Worm (Caenorhabditis elegans) whole organism, young adult: ENCODE measurements around the gene T26E4.7.
A peak's percentile ranks its signal among the peaks of the same experiment; 100 is the strongest.

ENCODE experiments used
- B0261.1 ChIP-seq: sonication (generic microtip); optimal IDR thresholded peaks from 2 replicates; lab custom pipeline; 2016; ENCODE audit warnings: mild to moderate bottlenecking, missing genetic modification characterization, moderate library complexity, missing compliant biosample characterization
- B0336.3 ChIP-seq: fragments of 200-800 bp; sonication (Bioruptor generic); IDR thresholded peaks from 2 replicates; pipeline ENCODE4 v1.3.6; 2022; ENCODE audit warnings: missing genetic modification characterization, missing compliant biosample characterization
- C17E4.6 ChIP-seq: fragments of 200-800 bp; sonication (Bioruptor generic); IDR thresholded peaks from 2 replicates; pipeline ENCODE4 v1.3.6; 2022; ENCODE audit warnings: missing genetic modification reagents, missing genetic modification characterization, missing compliant biosample characterization
- D2030.7 ChIP-seq: fragments of 200-800 bp; sonication (Bioruptor generic); IDR thresholded peaks from 2 replicates; pipeline ENCODE4 v1.3.6; 2022; ENCODE audit warnings: missing genetic modification reagents, missing genetic modification characterization, missing compliant biosample characterization
- F22D6.2 ChIP-seq: sonication (generic microtip); optimal IDR thresholded peaks from 2 replicates; lab custom pipeline; 2016; ENCODE audit warnings: mild to moderate bottlenecking, missing genetic modification characterization, missing compliant biosample characterization
- F37B4.10 ChIP-seq: fragments of 200-800 bp; sonication (Bioruptor generic); IDR thresholded peaks from 2 replicates; pipeline ENCODE4 v1.3.6; 2022; ENCODE audit warnings: missing genetic modification characterization, missing compliant biosample characterization
- F39B2.1 ChIP-seq: fragments of 200-800 bp; sonication (Bioruptor generic); IDR thresholded peaks from 2 replicates; pipeline ENCODE4 v1.3.6; 2022; ENCODE audit warnings: missing genetic modification reagents, missing genetic modification characterization, missing compliant biosample characterization
- Y53F4B.3 ChIP-seq: fragments of 200-800 bp; sonication (Bioruptor generic); IDR thresholded peaks from 2 replicates; pipeline ENCODE4 v1.3.6; 2022; ENCODE audit warnings: missing genetic modification reagents, missing genetic modification characterization, missing compliant biosample characterization
- Y56A3A.18 ChIP-seq: fragments of 200-800 bp; sonication (Bioruptor generic); IDR thresholded peaks from 2 replicates; pipeline ENCODE4 v1.3.6; 2022; ENCODE audit warnings: missing genetic modification reagents, missing genetic modification characterization, missing compliant biosample characterization
- attf-3 ChIP-seq: fragments of 200-800 bp; sonication (Bioruptor generic); conservative IDR thresholded peaks from 2 replicates; pipeline ENCODE4 v1.3.6; 2022; ENCODE audit warnings: missing genetic modification reagents, missing genetic modification characterization, missing compliant biosample characterization
- attf-5 ChIP-seq: fragments of 200-800 bp; sonication (Bioruptor generic); optimal IDR thresholded peaks from 2 replicates; lab custom pipeline; 2018; ENCODE audit warnings: mild to moderate bottlenecking, missing genetic modification characterization, missing compliant biosample characterization
- bed-2 ChIP-seq: fragments of 200-800 bp; sonication (Bioruptor generic); IDR thresholded peaks from 2 replicates; pipeline ENCODE4 v1.3.6; 2022; ENCODE audit warnings: missing genetic modification reagents, missing genetic modification characterization, missing compliant biosample characterization
- ceh-100 ChIP-seq: fragments of 200-800 bp; sonication (Bioruptor generic); IDR thresholded peaks from 2 replicates; pipeline ENCODE4 v1.3.6; 2022; ENCODE audit warnings: missing genetic modification reagents, missing genetic modification characterization, missing compliant biosample characterization
- ceh-40 ChIP-seq: fragments of 200-800 bp; sonication (Bioruptor generic); IDR thresholded peaks from 2 replicates; pipeline ENCODE4 v1.3.6; 2022; ENCODE audit warnings: missing genetic modification characterization, missing compliant biosample characterization
- ceh-91 ChIP-seq: fragments of 200-800 bp; sonication (Bioruptor generic); IDR thresholded peaks from 2 replicates; pipeline ENCODE4 v1.3.6; 2022; ENCODE audit warnings: missing genetic modification reagents, missing genetic modification characterization, missing compliant biosample characterization
- die-1 ChIP-seq: sonication (generic microtip); optimal IDR thresholded peaks from 2 replicates; lab custom pipeline; 2016; ENCODE audit warnings: missing genotype, mild to moderate bottlenecking, missing genetic modification characterization, missing compliant biosample characterization
- efl-1 ChIP-seq: fragments of 150-350 bp; optimal IDR thresholded peaks from 2 replicates; lab custom pipeline; 2014; ENCODE audit warnings: missing biosample characterization, missing genetic modification reagents, missing genetic modification characterization
- egl-44 ChIP-seq: fragments of 200-800 bp; sonication (Bioruptor generic); IDR thresholded peaks from 2 replicates; pipeline ENCODE4 v1.3.6; 2022; ENCODE audit warnings: missing genetic modification reagents, missing genetic modification characterization, missing compliant biosample characterization
- egrh-3 ChIP-seq: fragments of 200-800 bp; sonication (Bioruptor generic); IDR thresholded peaks from 2 replicates; pipeline ENCODE4 v1.3.6; 2022; ENCODE audit warnings: missing genetic modification reagents, missing genetic modification characterization, missing compliant biosample characterization
- hmg-1.2 ChIP-seq: fragments of 200-800 bp; sonication (Bioruptor generic); IDR thresholded peaks from 2 replicates; pipeline ENCODE4 v1.3.6; 2022; ENCODE audit warnings: missing genetic modification reagents, missing genetic modification characterization, missing compliant biosample characterization
- hmg-20 ChIP-seq: fragments of 200-800 bp; sonication (Bioruptor generic); IDR thresholded peaks from 2 replicates; pipeline ENCODE4 v1.3.6; 2022; ENCODE audit warnings: missing genetic modification reagents, missing genetic modification characterization, missing compliant biosample characterization
- hrde-1 ChIP-seq: sonication (generic microtip); optimal IDR thresholded peaks from 2 replicates; lab custom pipeline; 2016; ENCODE audit warnings: missing genetic modification characterization, mild to moderate bottlenecking, missing compliant biosample characterization, moderate library complexity, missing genotype, missing genetic modification reagents, borderline replicate concordance
- lin-54 ChIP-seq: fragments of 200-800 bp; sonication (Bioruptor generic); optimal IDR thresholded peaks from 2 replicates; lab custom pipeline; 2018; ENCODE audit warnings: mild to moderate bottlenecking, missing genetic modification characterization, missing compliant biosample characterization
- lir-1 ChIP-seq: fragments of 200-800 bp; sonication (Bioruptor generic); conservative IDR thresholded peaks from 2 replicates; pipeline ENCODE4 v1.3.6; 2022; ENCODE audit warnings: missing genetic modification reagents, missing genetic modification characterization, missing compliant biosample characterization
- madf-10 ChIP-seq: sonication (generic microtip); optimal IDR thresholded peaks from 2 replicates; lab custom pipeline; 2016; ENCODE audit warnings: mild to moderate bottlenecking, missing genetic modification characterization, missing compliant biosample characterization
- madf-3 ChIP-seq: fragments of 200-800 bp; sonication (Bioruptor generic); IDR thresholded peaks from 2 replicates; pipeline ENCODE4 v1.3.6; 2022; ENCODE audit warnings: missing genetic modification reagents, missing genetic modification characterization, missing compliant biosample characterization
- madf-6 ChIP-seq: fragments of 200-800 bp; sonication (Bioruptor generic); IDR thresholded peaks from 2 replicates; pipeline ENCODE4 v1.3.6; 2022; ENCODE audit warnings: missing genetic modification reagents, missing genetic modification characterization, missing compliant biosample characterization
- madf-8 ChIP-seq: fragments of 200-800 bp; sonication (Bioruptor generic); conservative IDR thresholded peaks from 2 replicates; pipeline ENCODE4 v1.3.6; 2022; ENCODE audit warnings: missing genetic modification reagents, missing genetic modification characterization, missing compliant biosample characterization
- mcd-1 ChIP-seq: fragments of 200-800 bp; sonication (Bioruptor generic); IDR thresholded peaks from 2 replicates; pipeline ENCODE4 v1.3.6; 2022; ENCODE audit warnings: missing genetic modification reagents, missing genetic modification characterization, missing compliant biosample characterization
- nfyb-1 ChIP-seq: fragments of 200-800 bp; sonication (Bioruptor generic); IDR thresholded peaks from 2 replicates; pipeline ENCODE4 v1.3.6; 2022; ENCODE audit warnings: missing genetic modification reagents, missing genetic modification characterization, missing compliant biosample characterization
- nhr-120 ChIP-seq: fragments of 200-800 bp; sonication (Bioruptor generic); IDR thresholded peaks from 2 replicates; pipeline ENCODE4 v1.3.6; 2022; ENCODE audit warnings: missing genetic modification characterization, missing compliant biosample characterization
- nhr-90 ChIP-seq: sonication (generic microtip); optimal IDR thresholded peaks from 2 replicates; lab custom pipeline; 2016; ENCODE audit warnings: missing genotype, mild to moderate bottlenecking, missing genetic modification characterization, missing compliant biosample characterization
- pbrm-1 ChIP-seq: fragments of 200-800 bp; sonication (Bioruptor generic); IDR thresholded peaks from 2 replicates; pipeline ENCODE4 v1.3.6; 2022; ENCODE audit warnings: missing genetic modification reagents, missing genetic modification characterization, missing compliant biosample characterization
- rcor-1 ChIP-seq: fragments of 200-800 bp; sonication (Bioruptor generic); IDR thresholded peaks from 2 replicates; pipeline ENCODE4 v1.3.6; 2022; ENCODE audit warnings: missing genetic modification reagents, missing genetic modification characterization, missing compliant biosample characterization
- repo-1 ChIP-seq: sonication (generic microtip); optimal IDR thresholded peaks from 2 replicates; lab custom pipeline; 2017; ENCODE audit warnings: mild to moderate bottlenecking, missing genetic modification characterization, missing compliant biosample characterization
- snpc-4 ChIP-seq, 5 experiments: fragments of 150-350 bp in 1 of 5; sonication (generic microtip) in 4 of 5; optimal IDR thresholded peaks; 2 replicates each; lab custom pipeline; 2014 to 2018; ENCODE audit warnings: missing genetic modification characterization in 5 of 5, missing biosample characterization in 3 of 5, antibody characterized with exemption in 2 of 5, mild to moderate bottlenecking in 2 of 5, missing compliant biosample characterization in 2 of 5, missing genotype in 2 of 5, moderate library complexity in 2 of 5, missing genetic modification reagents in 1 of 5
- tbp1 ChIP-seq: fragments of 200-800 bp; sonication (Bioruptor generic); optimal IDR thresholded peaks from 2 replicates; lab custom pipeline; 2018; ENCODE audit warnings: mild to moderate bottlenecking, missing genetic modification characterization, missing compliant biosample characterization
- ztf-18 ChIP-seq: sonication (generic microtip); optimal IDR thresholded peaks from 2 replicates; lab custom pipeline; 2016; ENCODE audit warnings: missing genotype, mild to moderate bottlenecking, missing genetic modification characterization, missing compliant biosample characterization
- ztf-22 ChIP-seq: fragments of 200-800 bp; sonication (Bioruptor generic); optimal IDR thresholded peaks from 2 replicates; lab custom pipeline; 2018; ENCODE audit warnings: mild to moderate bottlenecking, missing genetic modification characterization, moderate library complexity, missing compliant biosample characterization
- ztf-28 ChIP-seq: fragments of 200-800 bp; sonication (Bioruptor generic); IDR thresholded peaks from 2 replicates; pipeline ENCODE4 v1.3.6; 2022; ENCODE audit warnings: missing genetic modification reagents, missing genetic modification characterization, missing compliant biosample characterization

T26E4.7 gene

ce11 chrV:15767385-15767784 lies 26.0 kb upstream of the T26E4.7 start (continued):
- TF ChIP-seq Y56A3A.18 (GFP tag; lab: Robert Waterston, UW) (peak; percentile 66), lir-1 (0 out of 2 replicates have a peak, but pooled peaks have one; percentile 37), ceh-100 (GFP tag; lab: Robert Waterston, UW) (peak; percentile 74), madf-3 (GFP tag; lab: Robert Waterston, UW) (peak; percentile 81), nhr-90 (tag; lab: Kevin White, UChicago) (peak; percentile 19), F39B2.1 (GFP tag; lab: Robert Waterston, UW) (peak; percentile 74), ceh-91 (GFP tag; lab: Robert Waterston, UW) (0 out of 2 replicates have a peak, but pooled peaks have one; percentile 19), D2030.7 (GFP tag; lab: Robert Waterston, UW) (peak; percentile 89), mcd-1 (peak; percentile 79), attf-3 (GFP tag; lab: Robert Waterston, UW) (0 out of 2 replicates have a peak, but pooled peaks have one; percentile 35), rcor-1 (peak; percentile 80), madf-8 (peak; percentile 39), ceh-40 (0 out of 2 replicates have a peak, but pooled peaks have one; percentile 40), B0336.3 (GFP tag; lab: Robert Waterston, UW) (0 out of 2 replicates have a peak, but pooled peaks have one; percentile 30), egrh-3 (peak; percentile 41; the same call in 1 of the 2 replicates), F37B4.10 (GFP tag; lab: Robert Waterston, UW) (peak; percentile 89; the same call in 1 of the 2 replicates), nhr-120 (peak; percentile 86; the same call in 1 of the 2 replicates), hmg-20 (GFP tag; lab: Robert Waterston, UW) (peak; percentile 75), lin-54 (GFP tag; lab: Kevin White, UChicago) (peak; percentile 52), Y53F4B.3 (peak; percentile 76), ztf-18 (tag; lab: Kevin White, UChicago) (peak; percentile 80), ztf-28 (GFP tag; lab: Robert Waterston, UW) (peak; percentile 77; the same call in 1 of the 2 replicates), hrde-1 (tag; lab: Kevin White, UChicago) (peak; percentile 17), hmg-1.2 (peak; percentile 65), nfyb-1 (peak; percentile 87), pbrm-1 (GFP tag; lab: Robert Waterston, UW) (peak; percentile 76), C17E4.6 (GFP tag; lab: Robert Waterston, UW) (peak; percentile 84), die-1 (tag; lab: Kevin White, UChicago) (peak; percentile 28), tbp1 (GFP tag; lab: Kevin White, UChicago) (peak; percentile 82), bed-2 (GFP tag; lab: Robert Waterston, UW) (peak; percentile 85), B0261.1 (tag; lab: Kevin White, UChicago) (peak; percentile 60)
- TF ChIP-seq, all 124 proteins: peak for 52; not testable (repeated sequence) for 72

- TF ChIP-seq ztf-18 (tag; lab: Kevin White, UChicago): peak; percentile 35
- peak; percentile 85 for TF ChIP-seq ceh-100 (GFP tag; lab: Robert Waterston, UW)
- TF ChIP-seq ceh-91 (GFP tag; lab: Robert Waterston, UW): peak; percentile 29; the same call in 1 of the 2 replicates
- TF ChIP-seq D2030.7 (GFP tag; lab: Robert Waterston, UW): peak; percentile 46; the same call in 1 of the 2 replicates
- no peak for TF ChIP-seq snpc-4 (GFP tag; optimal IDR thresholded peaks at IDR 0.05; lab: Kevin White, UChicago)
- TF ChIP-seq snpc-4 (tag; optimal IDR thresholded peaks at IDR 0.05; lab: Kevin White, UChicago): no peak
- TF ChIP-seq ztf-22 (GFP tag; lab: Kevin White, UChicago): no peak
- peak; percentile 45 for TF ChIP-seq efl-1
- TF ChIP-seq F39B2.1 (GFP tag; lab: Robert Waterston, UW): no peak
- TF ChIP-seq egl-44 (GFP tag; lab: Robert Waterston, UW): no peak
- no peak for TF ChIP-seq madf-10 (tag; lab: Kevin White, UChicago)
- no peak for TF ChIP-seq repo-1 (tag; lab: Kevin White, UChicago)
- peak; percentile 38; the same call in 1 of the 2 replicates for TF ChIP-seq madf-6 (GFP tag; lab: Robert Waterston, UW)
- peak; percentile 36; the same call in 1 of the 2 replicates for TF ChIP-seq mcd-1
- no peak for TF ChIP-seq F22D6.2 (tag; lab: Kevin White, UChicago)
- no peak for TF ChIP-seq attf-5 (GFP tag; lab: Kevin White, UChicago)
These were observed 24.3 kb upstream of the T26E4.7 start, which contains the start of gene F57A10.4 for ce11 chrV:15769072-15769471. Gene F57A10.4, plus strand, starts transcription at chrV:15769438.
